Fruit fly (Drosophila melanogaster) S2 (cell line): Measurements from ENCODE around the gene Mob2.

ENCODE experiments used
- CG8478 ChIP-seq: fragments of >200 bp; optimal IDR thresholded peaks from 2 replicates; lab custom pipeline; 2018
- CTCF ChIP-seq, 2 experiments: fragments of >200 bp; optimal IDR thresholded peaks; 2 replicates each; lab custom pipeline; 2018

DNA sequence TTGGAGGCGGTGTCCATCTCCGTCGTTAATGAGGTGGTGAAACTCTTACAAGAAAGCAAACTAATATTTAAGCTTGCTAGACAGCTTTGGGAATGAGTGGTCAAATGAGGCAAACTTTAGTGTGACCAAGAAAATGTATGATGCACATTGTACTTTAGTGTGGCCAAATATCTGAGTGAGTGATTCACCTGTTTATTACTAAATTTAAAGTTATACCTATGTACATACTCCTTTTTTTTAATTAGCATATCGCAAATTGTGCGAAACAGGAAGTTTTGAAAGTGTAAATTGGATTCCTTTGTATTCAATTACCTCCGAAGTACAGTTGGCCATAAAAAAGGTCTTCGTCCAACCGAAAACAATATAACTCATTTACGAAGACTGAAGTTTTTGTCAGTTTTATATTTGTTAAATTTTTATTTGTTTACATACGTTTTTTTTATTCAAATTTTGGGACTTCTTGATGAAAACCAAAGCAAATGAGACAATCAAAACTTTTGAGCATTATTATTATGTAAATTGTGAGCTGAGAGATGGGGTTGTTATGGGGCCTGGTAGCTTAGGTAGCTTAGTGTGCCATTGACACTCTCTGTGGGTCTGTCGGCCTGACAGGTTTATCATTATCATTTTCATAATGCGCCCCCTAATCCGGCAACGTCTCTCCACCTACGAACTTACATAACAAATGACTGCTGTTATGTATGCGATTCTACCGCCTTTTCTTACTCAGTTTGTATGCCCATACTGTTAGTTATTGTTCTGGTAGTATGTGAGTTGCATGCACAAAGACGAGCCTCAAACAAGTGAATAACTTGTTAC, 22.3 kb downstream of the Mob2 start:
- no peak for TF ChIP-seq CG8478 (lab: Kevin White, UChicago)
- TF ChIP-seq CTCF (optimal IDR thresholded peaks at IDR 0.05; lab: Kevin White, UChicago), result no peak
